Fruit fly (Drosophila melanogaster): ENCODE results near the gene Gfat1.

Gene Gfat1

DNA sequence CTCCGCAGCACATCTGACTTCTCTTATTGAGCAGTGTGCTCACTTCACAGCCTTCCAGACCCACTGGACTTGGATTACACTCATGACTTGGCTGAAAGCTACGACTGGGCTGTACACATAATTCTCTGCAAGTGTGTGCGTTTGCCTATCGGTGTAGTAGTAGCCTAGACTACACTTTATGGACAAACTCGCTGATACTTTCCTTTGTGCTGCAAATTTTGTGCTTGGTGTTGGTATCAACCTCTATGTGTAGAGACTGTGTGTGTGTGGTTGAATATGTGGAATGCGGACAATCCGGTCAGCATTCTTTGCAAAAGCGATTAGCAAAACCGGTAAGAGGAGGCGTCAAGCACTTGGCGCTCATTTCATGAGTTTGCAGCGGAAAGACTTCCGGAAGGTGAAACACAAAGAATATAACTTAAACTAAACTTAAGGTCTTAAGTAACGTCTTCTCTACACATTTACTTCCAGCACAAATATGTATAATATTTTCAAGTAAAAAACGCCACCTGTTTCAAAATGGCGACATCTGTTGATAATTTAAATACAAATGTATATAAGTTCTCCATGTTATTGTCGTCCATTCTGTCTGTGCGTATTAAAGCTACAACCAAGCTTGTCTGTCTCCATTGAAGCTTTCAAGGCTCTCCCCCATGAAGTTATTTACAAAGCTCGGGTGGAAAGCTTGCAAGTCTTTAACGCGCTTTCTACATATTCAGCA, 60.7 kb downstream of the Gfat1 start (continued):
- TF ChIP-seq CG2202 (tag; optimal IDR thresholded peaks at IDR 0.05): no peak
- no peak for TF ChIP-seq CG7556 (GFP tag; optimal IDR thresholded peaks at IDR 0.05)
- TF ChIP-seq CG8290 (GFP tag; optimal IDR thresholded peaks at IDR 0.05): no peak
- peak in 1 of 2 experiments; percentile 43 for TF ChIP-seq CG8290 (tag; optimal IDR thresholded peaks at IDR 0.05)
- TF ChIP-seq croc (GFP tag; conservative IDR thresholded peaks at IDR 0.05): no peak
- no peak for TF ChIP-seq abd-A (tag; optimal IDR thresholded peaks at IDR 0.05)
- no peak for TF ChIP-seq schlank (tag; optimal IDR thresholded peaks at IDR 0.05)
- TF ChIP-seq CG5953 (GFP tag; IDR thresholded peaks at IDR 0.05): no peak
- no peak for TF ChIP-seq CG17612 (GFP tag; IDR thresholded peaks at IDR 0.05)
- no peak for TF ChIP-seq corto (GFP tag; optimal IDR thresholded peaks at IDR 0.05)
- peak; percentile 35 for TF ChIP-seq Hmr (GFP tag; optimal IDR thresholded peaks at IDR 0.05)
- no peak for TF ChIP-seq hkb (optimal IDR thresholded peaks at IDR 0.05)
- TF ChIP-seq hkb (GFP tag; IDR thresholded peaks at IDR 0.05): no peak
- TF ChIP-seq CG10147 (GFP tag; optimal IDR thresholded peaks at IDR 0.05): no peak
- TF ChIP-seq salm (tag; optimal IDR thresholded peaks at IDR 0.05): no peak
- TF ChIP-seq tap (tag; optimal IDR thresholded peaks at IDR 0.05): no peak
- TF ChIP-seq CG2678 (tag; optimal IDR thresholded peaks at IDR 0.05): no peak
- TF ChIP-seq HLH54F (GFP tag; optimal IDR thresholded peaks at IDR 0.05): no peak
- TF ChIP-seq CG1024 (GFP tag; IDR thresholded peaks at IDR 0.05): no peak
- TF ChIP-seq ssp (GFP tag; IDR thresholded peaks at IDR 0.05): no peak
- TF ChIP-seq jing (GFP tag; optimal IDR thresholded peaks at IDR 0.05): no peak
- TF ChIP-seq CG15696 (tag; optimal IDR thresholded peaks at IDR 0.05): no peak
- TF ChIP-seq cg (GFP tag; optimal IDR thresholded peaks at IDR 0.05): peak; percentile 72
- no peak for TF ChIP-seq vvl (GFP tag; IDR thresholded peaks at IDR 0.05)
- peak in 1 of 2 experiments; percentile 82 for TF ChIP-seq Eip74EF (GFP tag; optimal IDR thresholded peaks at IDR 0.05)
- no peak for TF ChIP-seq CG17359 (tag; optimal IDR thresholded peaks at IDR 0.05)
- TF ChIP-seq dpn (GFP tag; optimal IDR thresholded peaks at IDR 0.05): no peak
- TF ChIP-seq sd (tag; optimal IDR thresholded peaks at IDR 0.05): peak; percentile 100
- TF ChIP-seq CkIIα-i1 (GFP tag; IDR thresholded peaks at IDR 0.05): no peak
- TF ChIP-seq CG1792 (GFP tag; optimal IDR thresholded peaks at IDR 0.05): no peak
- TF ChIP-seq fru (optimal IDR thresholded peaks at IDR 0.05): no peak
- TF ChIP-seq CG8281 (tag; optimal IDR thresholded peaks at IDR 0.05): no peak
